Fruit fly (Drosophila melanogaster) whole organism, wandering third instar larva: ENCODE data around the gene CG10874.

Experiments used
- Abd-B ChIP-seq: fragments of >200 bp; optimal IDR thresholded peaks from 2 replicates; lab custom pipeline; 2017; ENCODE audit warnings: missing biosample characterization, missing genetic modification characterization
- CG32264 ChIP-seq: fragments of 200-800 bp; sonication (Bioruptor generic); optimal IDR thresholded peaks from 2 replicates; lab custom pipeline; 2016; ENCODE audit warnings: missing biosample characterization, missing genetic modification characterization
- CG9705 ChIP-seq: fragments of 200-800 bp; sonication (Bioruptor generic); optimal IDR thresholded peaks from 2 replicates; lab custom pipeline; 2018; ENCODE audit warnings: missing biosample characterization, mild to moderate bottlenecking, missing genetic modification characterization
- CrebA ChIP-seq: fragments of 200-800 bp; sonication (Bioruptor generic); optimal IDR thresholded peaks from 2 replicates; lab custom pipeline; 2016; ENCODE audit warnings: missing biosample characterization, mild to moderate bottlenecking, missing genetic modification characterization, borderline replicate concordance
- Dfd ChIP-seq: fragments of >200 bp; optimal IDR thresholded peaks from 2 replicates; lab custom pipeline; 2017; ENCODE audit warnings: missing biosample characterization, missing genetic modification characterization
- Dif ChIP-seq: fragments of 200-275, 200-300 bp; sonication (Bioruptor generic); optimal IDR thresholded peaks from 2 replicates; lab custom pipeline; 2018; ENCODE audit warnings: missing biosample characterization, missing genetic modification characterization; ENCODE audit not compliant: partially characterized antibody
- GATAd ChIP-seq: sonication (Bioruptor generic); optimal IDR thresholded peaks from 2 replicates; lab custom pipeline; 2016; ENCODE audit warnings: missing biosample characterization, missing genetic modification characterization
- HLH106 ChIP-seq: fragments of 200-800 bp; optimal IDR thresholded peaks from 3 replicates; lab custom pipeline; 2019; ENCODE audit warnings: missing biosample characterization, mild to moderate bottlenecking, missing genetic modification characterization, moderate library complexity
- Hnf4 ChIP-seq: fragments of 200-800 bp; sonication (Bioruptor generic); optimal IDR thresholded peaks from 2 replicates; lab custom pipeline; 2016; ENCODE audit warnings: missing biosample characterization, mild to moderate bottlenecking, missing genetic modification characterization
- Hr78 ChIP-seq: fragments of >200 bp; optimal IDR thresholded peaks from 2 replicates; lab custom pipeline; 2017; ENCODE audit warnings: missing biosample characterization, missing genetic modification characterization
- Hr83 ChIP-seq: fragments of 200-300 bp; sonication (Bioruptor generic); optimal IDR thresholded peaks from 2 replicates; lab custom pipeline; 2016; ENCODE audit warnings: missing biosample characterization, mild to moderate bottlenecking, missing genetic modification characterization, moderate library complexity; ENCODE audit not compliant: poor library complexity, severe bottlenecking
- Jra ChIP-seq: sonication (Bioruptor generic); optimal IDR thresholded peaks from 2 replicates; lab custom pipeline; 2016; ENCODE audit warnings: missing biosample characterization, missing genetic modification characterization
- Mio ChIP-seq: sonication (Bioruptor generic); optimal IDR thresholded peaks from 2 replicates; lab custom pipeline; 2016; ENCODE audit warnings: missing biosample characterization, missing genetic modification characterization
- Myc ChIP-seq: fragments of >200 bp; optimal IDR thresholded peaks from 2 replicates; lab custom pipeline; 2017
- N ChIP-seq: fragments of >200 bp; optimal IDR thresholded peaks from 2 replicates; lab custom pipeline; 2018; ENCODE audit warnings: missing biosample characterization, missing external identifiers, missing genetic modification characterization
- OdsH ChIP-seq: fragments of 200-800 bp; sonication (Bioruptor generic); optimal IDR thresholded peaks from 2 replicates; lab custom pipeline; 2016; ENCODE audit warnings: missing biosample characterization, mild to moderate bottlenecking, missing genetic modification characterization
- Rel ChIP-seq, 2 experiments: fragments of 200-800 bp; sonication (Bioruptor generic) in 1 of 2; optimal IDR thresholded peaks; 2 replicates in 1 of 2; 3 replicates in 1 of 2; lab custom pipeline; 2016 to 2019; ENCODE audit warnings: mild to moderate bottlenecking in 2 of 2, missing biosample characterization in 2 of 2, missing genetic modification characterization in 2 of 2, moderate library complexity in 1 of 2
- Sp1 ChIP-seq: fragments of 200-800 bp; sonication (Bioruptor generic); optimal IDR thresholded peaks from 3 replicates; lab custom pipeline; 2019; ENCODE audit warnings: missing biosample characterization, mild to moderate bottlenecking, missing genetic modification characterization, moderate library complexity
- Vsx2 ChIP-seq: fragments of 200-300, 225-300 bp; sonication (Bioruptor generic); optimal IDR thresholded peaks from 2 replicates; lab custom pipeline; 2018; ENCODE audit warnings: missing biosample characterization, missing genetic modification characterization; ENCODE audit not compliant: partially characterized antibody
- br ChIP-seq: fragments of 200-800 bp; sonication (Bioruptor generic); optimal IDR thresholded peaks from 2 replicates; lab custom pipeline; 2016; ENCODE audit warnings: missing biosample characterization, missing genetic modification characterization
- brk ChIP-seq: fragments of 200-800 bp; sonication (Bioruptor generic); optimal IDR thresholded peaks from 2 replicates; lab custom pipeline; 2016; ENCODE audit warnings: missing biosample characterization, mild to moderate bottlenecking, missing genetic modification characterization
- dl ChIP-seq, 2 experiments: fragments of 175-275, 200-275 bp in 1 of 2; fragments of 200-275 bp in 1 of 2; sonication (Bioruptor generic); optimal IDR thresholded peaks; lab custom pipeline; 2018; ENCODE audit warnings: mild to moderate bottlenecking in 2 of 2, missing biosample characterization in 2 of 2, missing genetic modification characterization in 2 of 2, moderate library complexity in 2 of 2; ENCODE audit not compliant: partially characterized antibody in 2 of 2, insufficient read depth in 1 of 2
- dmrt93B ChIP-seq: fragments of 200-800 bp; sonication (Bioruptor generic); optimal IDR thresholded peaks from 2 replicates; lab custom pipeline; 2018; ENCODE audit warnings: missing biosample characterization, mild to moderate bottlenecking, missing genetic modification characterization
- dsf ChIP-seq: sonication (Bioruptor generic); optimal IDR thresholded peaks from 2 replicates; lab custom pipeline; 2016; ENCODE audit warnings: missing biosample characterization, missing genetic modification characterization, borderline replicate concordance
- ey ChIP-seq: fragments of 200-800 bp; sonication (Bioruptor generic); optimal IDR thresholded peaks from 2 replicates; lab custom pipeline; 2016; ENCODE audit warnings: missing biosample characterization, missing genetic modification characterization
- foxo ChIP-seq, 2 experiments: fragments of 200-800 bp; sonication (Bioruptor generic); optimal IDR thresholded peaks; 2 replicates in 1 of 2; 3 replicates in 1 of 2; lab custom pipeline; 2016 to 2017; ENCODE audit warnings: missing biosample characterization in 2 of 2, missing genetic modification characterization in 2 of 2
- fru ChIP-seq: fragments of 200-800 bp; sonication (Bioruptor generic); optimal IDR thresholded peaks from 3 replicates; lab custom pipeline; 2016; ENCODE audit warnings: missing biosample characterization, mild to moderate bottlenecking, missing genetic modification characterization
- h ChIP-seq: fragments of 200-800 bp; sonication (Bioruptor generic); optimal IDR thresholded peaks from 3 replicates; lab custom pipeline; 2016; ENCODE audit warnings: missing biosample characterization, mild to moderate bottlenecking, missing genetic modification characterization
- jim ChIP-seq: fragments of 175-275, 200-325 bp; sonication (Bioruptor generic); optimal IDR thresholded peaks from 2 replicates; lab custom pipeline; 2016; ENCODE audit warnings: missing biosample characterization, mild to moderate bottlenecking, missing genetic modification characterization
- lola ChIP-seq: fragments of >200 bp; optimal IDR thresholded peaks from 2 replicates; lab custom pipeline; 2017; ENCODE audit warnings: missing biosample characterization, missing genetic modification characterization
- pan ChIP-seq: fragments of >200 bp; optimal IDR thresholded peaks from 2 replicates; lab custom pipeline; 2017
- psq ChIP-seq: fragments of 200-800 bp; sonication (Bioruptor generic); optimal IDR thresholded peaks from 3 replicates; lab custom pipeline; 2017; ENCODE audit warnings: missing biosample characterization, mild to moderate bottlenecking, missing genetic modification characterization, moderate library complexity
- rgr ChIP-seq: fragments of 200-800 bp; sonication (Bioruptor generic); optimal IDR thresholded peaks from 3 replicates; lab custom pipeline; 2016; ENCODE audit warnings: missing biosample characterization, mild to moderate bottlenecking, missing genetic modification characterization
- sage ChIP-seq: fragments of 200-800 bp; sonication (Bioruptor generic); optimal IDR thresholded peaks from 2 replicates; lab custom pipeline; 2016; ENCODE audit warnings: missing biosample characterization, mild to moderate bottlenecking, missing genetic modification characterization
- sv ChIP-seq: fragments of 200-800 bp; sonication (Bioruptor generic); optimal IDR thresholded peaks from 3 replicates; lab custom pipeline; 2016; ENCODE audit warnings: missing biosample characterization, missing genetic modification characterization
- tai ChIP-seq: sonication (Bioruptor generic); optimal IDR thresholded peaks from 2 replicates; lab custom pipeline; 2016; ENCODE audit warnings: missing biosample characterization, missing genetic modification characterization
- usp ChIP-seq: fragments of >200 bp; optimal IDR thresholded peaks from 2 replicates; lab custom pipeline; 2017; ENCODE audit warnings: missing biosample characterization, missing genetic modification characterization
- woc ChIP-seq: sonication (Bioruptor generic); optimal IDR thresholded peaks from 2 replicates; lab custom pipeline; 2016; ENCODE audit warnings: missing biosample characterization, mild to moderate bottlenecking, missing genetic modification characterization

Gene CG10874

DNA sequence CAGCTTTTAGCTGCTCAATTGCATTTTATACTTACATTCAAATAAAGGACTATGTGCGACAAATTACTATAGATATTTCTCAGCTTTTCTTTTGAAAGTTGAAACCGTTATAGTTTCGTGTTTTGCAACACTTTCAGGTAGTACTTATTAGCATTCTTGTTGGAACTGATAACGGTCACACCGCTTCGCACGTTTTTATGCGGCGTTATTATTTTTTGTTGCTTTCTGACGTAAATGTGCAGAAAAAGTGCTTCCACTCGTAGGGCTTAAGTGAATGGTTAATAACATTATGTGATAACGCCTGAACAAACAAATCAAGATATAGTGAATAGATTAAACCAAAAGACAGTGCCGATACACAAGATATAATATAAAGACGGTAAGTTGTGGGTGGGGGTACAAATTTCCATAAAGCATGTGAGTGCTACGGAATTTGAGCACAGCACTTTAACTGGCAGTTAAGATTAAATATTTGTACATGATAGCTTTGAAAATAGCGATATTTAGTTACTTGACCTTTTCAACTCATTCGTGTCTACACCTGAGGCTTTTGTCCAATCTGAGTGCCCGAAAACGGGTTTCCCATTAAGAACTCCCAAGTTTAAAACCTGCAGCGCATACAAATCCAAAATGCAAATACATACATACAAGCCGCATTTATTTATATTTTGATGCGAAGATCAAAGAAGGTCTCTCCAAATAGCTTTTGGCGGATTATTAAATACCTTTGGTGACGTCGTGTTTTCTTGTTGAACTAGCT, 28.6 kb upstream of the CG10874 start, which contains the start of gene papi:
papi (plus strand) TSS at position 176 of the 760 bp plus-strand sequence.
- TF ChIP-seq rgr (peak; percentile 66), Rel (GFP tag; optimal IDR thresholded peaks at IDR 0.05; lab: Kevin White, UChicago) (no peak), Rel (tag; optimal IDR thresholded peaks at IDR 0.05; lab: Kevin White, UChicago) (peak; percentile 68), lola (GFP tag; lab: Kevin White, UChicago) (no peak)
- TF ChIP-seq, all 38 proteins: peak for 2

DNA sequence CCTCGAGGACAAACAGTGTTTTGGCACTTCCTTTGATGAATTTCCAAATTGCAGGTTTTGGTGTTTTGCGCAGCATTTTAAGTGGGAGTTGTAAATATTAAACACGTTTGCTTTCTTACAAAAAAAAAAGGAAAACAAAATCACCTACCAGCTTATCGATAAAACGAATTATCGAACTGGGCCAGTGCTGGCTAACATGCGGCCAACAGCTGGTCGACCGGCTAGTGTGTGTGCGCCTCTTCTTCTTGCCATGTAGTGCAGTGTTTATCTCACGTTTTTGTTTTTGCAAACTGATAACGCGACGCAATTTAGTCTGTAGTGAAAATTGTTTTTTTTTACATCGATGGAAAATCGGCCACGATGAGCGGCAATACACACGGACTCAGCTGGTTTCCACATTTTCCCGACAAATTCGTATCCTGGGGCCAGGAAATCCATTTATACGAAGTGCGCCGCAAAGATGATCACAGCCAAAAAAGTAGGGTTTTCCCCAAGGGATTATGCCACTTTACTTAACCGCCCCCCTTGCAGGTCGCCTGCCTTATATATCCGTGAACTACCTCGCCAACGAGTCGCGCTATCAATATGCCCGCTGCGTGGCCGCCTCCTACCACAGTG, 25.0 kb upstream of the CG10874 start, which contains the start of the genes CG15386, CG42371 and mio:
CG15386 (minus strand) TSS at position 180 of the 618 bp plus-strand sequence.
CG42371 (minus strand) TSS at position 180 of the 618 bp plus-strand sequence.
mio (plus strand) TSS at position 224 of the 618 bp plus-strand sequence.
- TF ChIP-seq jim (GFP tag; lab: Kevin White, UChicago) (peak; percentile 70), rgr (peak; percentile 52), Sp1 (GFP tag; lab: Kevin White, UChicago) (peak; percentile 32), psq (peak; percentile 5), foxo (GFP tag; optimal IDR thresholded peaks at IDR 0.05; lab: Kevin White, UChicago) (peak in 1 of 2 experiments; percentile 41), ey (GFP tag; lab: Kevin White, UChicago) (peak; percentile 5), Dif (GFP tag; lab: Kevin White, UChicago) (peak; percentile 8), Hnf4 (GFP tag; lab: Kevin White, UChicago) (no peak), dl (GFP tag; optimal IDR thresholded peaks at IDR 0.05; lab: Kevin White, UChicago; ENCODE audit: insufficient read depth in 1 of 2, partially characterized antibody in 2 of 2) (peak in 1 of 2 experiments; percentile 22), h (GFP tag; lab: Kevin White, UChicago) (peak; percentile 40), dsf (GFP tag; lab: Kevin White, UChicago) (no peak), OdsH (peak; percentile 14), Vsx2 (GFP tag; lab: Kevin White, UChicago) (no peak), lola (GFP tag; lab: Kevin White, UChicago) (no peak), Myc (lab: Kevin White, UChicago) (no peak), CrebA (GFP tag; lab: Kevin White, UChicago) (no peak), Mio (GFP tag; lab: Kevin White, UChicago) (no peak), Dfd (GFP tag; lab: Kevin White, UChicago) (no peak), Abd-B (GFP tag; lab: Kevin White, UChicago) (no peak), GATAd (GFP tag; lab: Kevin White, UChicago) (no peak), HLH106 (no peak), Hr83 (GFP tag; lab: Kevin White, UChicago) (peak; percentile 83), woc (GFP tag; lab: Kevin White, UChicago) (no peak), tai (GFP tag; lab: Kevin White, UChicago) (no peak), Hr78 (GFP tag; lab: Kevin White, UChicago) (no peak), sv (GFP tag; lab: Kevin White, UChicago) (no peak), brk (GFP tag; lab: Kevin White, UChicago) (no peak), Jra (GFP tag; lab: Kevin White, UChicago) (no peak), fru (GFP tag; lab: Kevin White, UChicago) (no peak), sage (GFP tag; lab: Kevin White, UChicago) (no peak), N (no peak), CG32264 (GFP tag; lab: Kevin White, UChicago) (no peak), Rel (GFP tag; optimal IDR thresholded peaks at IDR 0.05; lab: Kevin White, UChicago) (no peak), Rel (tag; optimal IDR thresholded peaks at IDR 0.05; lab: Kevin White, UChicago) (peak; percentile 86), br (GFP tag; lab: Kevin White, UChicago) (peak; percentile 55), dmrt93B (GFP tag; lab: Kevin White, UChicago) (no peak), CG9705 (GFP tag; lab: Kevin White, UChicago) (no peak), pan (lab: Kevin White, UChicago) (no peak), usp (GFP tag; lab: Kevin White, UChicago) (no peak)
